Worm (Caenorhabditis elegans) whole organism, midembryonic: ENCODE measurements around the gene C32B5.15.

ENCODE experiments used
- klf-2 ChIP-seq: fragments of 200-800 bp; sonication (Bioruptor generic); conservative IDR thresholded peaks from 2 replicates; pipeline ENCODE4 v1.3.6; 2022; ENCODE audit warnings: missing genetic modification reagents, missing genetic modification characterization, missing compliant biosample characterization
- tab-1 ChIP-seq: fragments of 200-800 bp; sonication (Bioruptor generic); IDR thresholded peaks from 2 replicates; pipeline ENCODE4 v1.3.6; 2022; ENCODE audit warnings: missing genetic modification characterization, missing compliant biosample characterization
- ztf-29 ChIP-seq: fragments of 200-800 bp; sonication (Bioruptor generic); IDR thresholded peaks from 2 replicates; pipeline ENCODE4 v1.3.6; 2022; ENCODE audit warnings: missing genetic modification reagents, missing genetic modification characterization, missing compliant biosample characterization

ce11 chrII:972850-973249 is at the start of gene C32B5.15:
- TF ChIP-seq klf-2 (GFP tag; lab: Robert Waterston, UW) (no peak), ztf-29 (no peak), tab-1 (GFP tag; lab: Robert Waterston, UW) (no peak)
